Worm (Caenorhabditis elegans): ENCODE data around the gene Y32F6A.5.

DNA sequence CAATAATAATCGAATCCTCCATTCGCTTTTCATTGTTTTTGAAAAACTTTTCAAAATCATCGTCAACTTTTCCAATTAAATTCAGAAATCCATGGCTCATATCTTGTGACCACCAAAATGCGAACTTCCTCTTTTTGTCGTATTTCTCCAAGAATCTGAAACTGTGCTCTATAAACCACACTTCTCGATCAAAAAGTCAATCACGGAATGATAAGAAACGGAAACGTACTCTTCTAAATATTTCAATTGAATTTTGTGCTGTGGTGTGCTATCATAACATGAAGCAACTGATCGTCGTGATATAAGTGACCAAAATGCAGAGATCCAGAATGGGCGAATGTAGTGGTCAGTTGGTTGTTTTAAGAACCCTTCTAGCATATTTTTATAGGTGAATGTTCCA lies 48.7 kb downstream of the Y32F6A.5 start:
- TF ChIP-seq elt-3 (tag; optimal IDR thresholded peaks at IDR 0.05), result no peak
- TF ChIP-seq unc-62 (GFP tag; optimal IDR thresholded peaks at IDR 0.05), result no peak
- TF ChIP-seq fos-1 (tag; optimal IDR thresholded peaks at IDR 0.05), result peak; percentile 29
- TF ChIP-seq elt-1 (tag; optimal IDR thresholded peaks at IDR 0.05), result no peak
- TF ChIP-seq aly-2 (tag; optimal IDR thresholded peaks at IDR 0.05), result no peak
- no peak for TF ChIP-seq dmd-4 (tag; optimal IDR thresholded peaks at IDR 0.05)
- no peak for TF ChIP-seq nhr-11 (tag; optimal IDR thresholded peaks at IDR 0.05)
- no peak for TF ChIP-seq nhr-25 (tag; optimal IDR thresholded peaks at IDR 0.05)
- no peak for TF ChIP-seq nhr-12 (tag; optimal IDR thresholded peaks at IDR 0.05)
- no peak for TF ChIP-seq F13H6.1 (tag; optimal IDR thresholded peaks at IDR 0.05)
- TF ChIP-seq nhr-237 (tag; optimal IDR thresholded peaks at IDR 0.05), result no peak
- no peak for TF ChIP-seq mdl-1 (tag; optimal IDR thresholded peaks at IDR 0.05)
- no peak for TF ChIP-seq mbf-1 (tag; optimal IDR thresholded peaks at IDR 0.05)
- no peak for TF ChIP-seq ztf-11 (tag; optimal IDR thresholded peaks at IDR 0.05)
